Worm (Caenorhabditis elegans) whole organism, mixed stage, embryonic: ENCODE data around the gene C31B8.1.

Experiments
- M03D4.4 ChIP-seq: sonication (generic microtip); optimal IDR thresholded peaks from 2 replicates; lab custom pipeline; 2017; ENCODE audit warnings: mild to moderate bottlenecking, missing genetic modification characterization, missing compliant biosample characterization
- bed-3 ChIP-seq: fragments of 200-800 bp; sonication (Bioruptor generic); optimal IDR thresholded peaks from 3 replicates; lab custom pipeline; 2018; ENCODE audit warnings: mild to moderate bottlenecking, missing genetic modification characterization, moderate library complexity, missing compliant biosample characterization
- blmp-1 ChIP-seq: fragments of 150-350 bp; optimal IDR thresholded peaks from 2 replicates; lab custom pipeline; 2014; ENCODE audit warnings: missing biosample characterization, missing genetic modification characterization
- ceh-39 ChIP-seq: fragments of 150-350 bp; optimal IDR thresholded peaks from 2 replicates; lab custom pipeline; 2014; ENCODE audit warnings: missing biosample characterization, missing genetic modification characterization
- ceh-43 ChIP-seq: fragments of 200-800 bp; sonication (Bioruptor generic); optimal IDR thresholded peaks from 2 replicates; lab custom pipeline; 2018; ENCODE audit warnings: mild to moderate bottlenecking, missing genetic modification characterization, moderate library complexity, missing compliant biosample characterization
- ceh-83 ChIP-seq: fragments of 200-800 bp; sonication (Bioruptor generic); optimal IDR thresholded peaks from 2 replicates; lab custom pipeline; 2018; ENCODE audit warnings: mild to moderate bottlenecking, missing genetic modification characterization, missing compliant biosample characterization
- ces-1 ChIP-seq: fragments of 150-350 bp; optimal IDR thresholded peaks from 2 replicates; lab custom pipeline; 2014; ENCODE audit warnings: missing biosample characterization, missing genetic modification reagents, missing genetic modification characterization
- cnd-1 ChIP-seq: fragments of 200-800 bp; sonication (Bioruptor generic); optimal IDR thresholded peaks from 2 replicates; lab custom pipeline; 2018; ENCODE audit warnings: mild to moderate bottlenecking, missing genetic modification characterization, missing compliant biosample characterization
- drap-1 ChIP-seq: fragments of 200-800 bp; sonication (Bioruptor generic); optimal IDR thresholded peaks from 3 replicates; lab custom pipeline; 2018; ENCODE audit warnings: mild to moderate bottlenecking, missing genetic modification characterization, missing compliant biosample characterization
- elt-1 ChIP-seq: sonication (generic microtip); optimal IDR thresholded peaks from 2 replicates; lab custom pipeline; 2017; ENCODE audit warnings: missing genetic modification characterization, mild to moderate bottlenecking, missing compliant biosample characterization, antibody characterized with exemption, moderate library complexity, borderline replicate concordance; ENCODE audit not compliant: insufficient read depth
- elt-3 ChIP-seq: fragments of 150-350 bp; optimal IDR thresholded peaks from 2 replicates; lab custom pipeline; 2014; ENCODE audit warnings: missing biosample characterization, missing genetic modification characterization
- flh-1 ChIP-seq: fragments of 200-800 bp; sonication (Bioruptor generic); optimal IDR thresholded peaks from 2 replicates; lab custom pipeline; 2018; ENCODE audit warnings: mild to moderate bottlenecking, missing genetic modification characterization, moderate library complexity, missing compliant biosample characterization
- ham-2 ChIP-seq: fragments of 200-800 bp; sonication (Bioruptor generic); optimal IDR thresholded peaks from 2 replicates; lab custom pipeline; 2018; ENCODE audit warnings: mild to moderate bottlenecking, missing genetic modification characterization, missing compliant biosample characterization
- hlh-1 ChIP-seq: fragments of 150-350 bp; optimal IDR thresholded peaks from 2 replicates; lab custom pipeline; 2014; ENCODE audit warnings: missing biosample characterization, missing genetic modification reagents, missing genetic modification characterization
- lin-13 ChIP-seq: fragments of 150-350 bp; optimal IDR thresholded peaks from 2 replicates; lab custom pipeline; 2014; ENCODE audit warnings: missing biosample characterization, missing genetic modification characterization
- lin-32 ChIP-seq: fragments of 200-800 bp; sonication (Bioruptor generic); optimal IDR thresholded peaks from 2 replicates; lab custom pipeline; 2018; ENCODE audit warnings: mild to moderate bottlenecking, missing genetic modification characterization, missing compliant biosample characterization
- lsy-2 ChIP-seq: fragments of 150-350 bp; optimal IDR thresholded peaks from 2 replicates; lab custom pipeline; 2014; ENCODE audit warnings: missing biosample characterization, missing genetic modification characterization
- mab-5 ChIP-seq: fragments of 150-350 bp; optimal IDR thresholded peaks from 2 replicates; lab custom pipeline; 2014; ENCODE audit warnings: missing biosample characterization, missing genetic modification characterization
- mep-1 ChIP-seq: fragments of 150-350 bp; optimal IDR thresholded peaks from 2 replicates; lab custom pipeline; 2017; ENCODE audit warnings: missing biosample characterization, missing genetic modification reagents, missing genetic modification characterization, inconsistent platforms
- mls-2 ChIP-seq: sonication (generic microtip); optimal IDR thresholded peaks from 2 replicates; lab custom pipeline; 2016; ENCODE audit warnings: mild to moderate bottlenecking, missing genetic modification characterization, moderate library complexity, missing compliant biosample characterization
- nhr-12 ChIP-seq: fragments of 150-350 bp; optimal IDR thresholded peaks from 2 replicates; lab custom pipeline; 2014; ENCODE audit warnings: missing biosample characterization, missing genetic modification characterization
- nhr-2 ChIP-seq: fragments of 150-350 bp; optimal IDR thresholded peaks from 2 replicates; lab custom pipeline; 2014; ENCODE audit warnings: missing biosample characterization, missing genetic modification characterization
- nhr-237 ChIP-seq: fragments of 150-350 bp; optimal IDR thresholded peaks from 2 replicates; lab custom pipeline; 2014; ENCODE audit warnings: missing biosample characterization, missing genetic modification characterization
- nhr-76 ChIP-seq: sonication (generic microtip); optimal IDR thresholded peaks from 2 replicates; lab custom pipeline; 2017; ENCODE audit warnings: missing biosample characterization, missing genetic modification characterization
- sem-2 ChIP-seq: fragments of 200-800 bp; sonication (Bioruptor generic); optimal IDR thresholded peaks from 2 replicates; lab custom pipeline; 2018; ENCODE audit warnings: mild to moderate bottlenecking, missing genetic modification characterization, missing compliant biosample characterization
- snpc-4 ChIP-seq: fragments of 150-350 bp; optimal IDR thresholded peaks from 2 replicates; lab custom pipeline; 2014; ENCODE audit warnings: missing biosample characterization, missing genetic modification characterization
- sptf-1 ChIP-seq: sonication (generic microtip); optimal IDR thresholded peaks from 2 replicates; lab custom pipeline; 2017; ENCODE audit warnings: mild to moderate bottlenecking, missing genetic modification characterization, moderate library complexity, missing compliant biosample characterization
- tbx-8 ChIP-seq: fragments of 200-800 bp; sonication (Bioruptor generic); optimal IDR thresholded peaks from 2 replicates; lab custom pipeline; 2018; ENCODE audit warnings: mild to moderate bottlenecking, missing genetic modification characterization, moderate library complexity, missing compliant biosample characterization
- unc-120 ChIP-seq: sonication (generic microtip); optimal IDR thresholded peaks from 2 replicates; lab custom pipeline; 2017; ENCODE audit warnings: missing genetic modification characterization, missing compliant biosample characterization; ENCODE audit not compliant: poor library complexity, severe bottlenecking
- unc-39 ChIP-seq: fragments of 150-350 bp; optimal IDR thresholded peaks from 2 replicates; lab custom pipeline; 2014; ENCODE audit warnings: missing biosample characterization, missing genetic modification characterization
- unc-62 ChIP-seq: fragments of 150-350 bp; optimal IDR thresholded peaks from 2 replicates; lab custom pipeline; 2014; ENCODE audit warnings: missing biosample characterization, missing genetic modification reagents, missing genetic modification characterization
- zip-8 ChIP-seq: fragments of 150-350 bp; optimal IDR thresholded peaks from 2 replicates; lab custom pipeline; 2014; ENCODE audit warnings: missing biosample characterization, missing genetic modification characterization
- ztf-11 ChIP-seq: fragments of 150-350 bp; optimal IDR thresholded peaks from 2 replicates; lab custom pipeline; 2014; ENCODE audit warnings: missing biosample characterization, missing genetic modification characterization

Gene C31B8.1

DNA sequence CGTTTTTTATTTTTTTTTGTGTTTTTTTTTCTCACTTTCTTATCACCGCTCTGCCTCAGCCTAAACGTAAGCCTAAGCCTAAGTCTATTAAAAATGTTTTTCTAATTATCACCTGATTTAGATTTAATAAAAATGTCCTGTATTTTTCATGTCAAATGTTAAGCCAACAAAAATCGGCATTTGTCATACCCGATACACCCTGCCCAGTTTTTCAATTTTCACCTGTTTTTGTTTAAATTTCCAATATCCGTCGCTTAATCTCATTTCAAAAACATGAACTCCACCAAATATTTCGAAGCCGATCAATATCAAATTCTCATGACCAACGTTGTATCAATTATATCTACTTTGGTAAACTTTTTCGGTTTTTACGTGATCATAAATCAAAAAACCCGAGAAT lies at the start of gene C31B8.1:
Gene C31B8.1, plus strand, starts transcription at position 301 of the 400 bp plus-strand sequence.
- TF ChIP-seq nhr-2 (tag; lab: Kevin White, UChicago) = no peak
- no peak for TF ChIP-seq flh-1 (GFP tag; lab: Kevin White, UChicago)
- no peak for TF ChIP-seq ztf-11 (tag; lab: Kevin White, UChicago)
- no peak for TF ChIP-seq ham-2 (GFP tag; lab: Kevin White, UChicago)
- no peak for TF ChIP-seq mls-2 (tag; lab: Kevin White, UChicago)
- no peak for TF ChIP-seq drap-1 (GFP tag; lab: Kevin White, UChicago)
- TF ChIP-seq ceh-39 = no peak
- no peak for TF ChIP-seq lin-32
- TF ChIP-seq elt-3 (tag; lab: Kevin White, UChicago) = no peak

ce11 chrV:2881565-2881964 lies 49.8 kb upstream of the C31B8.1 start:
- TF ChIP-seq sem-2 (GFP tag; lab: Kevin White, UChicago) (no peak), unc-62 (GFP tag; lab: Kevin White, UChicago) (no peak), ces-1 (GFP tag; lab: Kevin White, UChicago) (no peak), elt-1 (tag; lab: Kevin White, UChicago) (no peak), sptf-1 (tag; lab: Kevin White, UChicago) (no peak), mep-1 (tag; lab: Kevin White, UChicago) (no peak), ceh-39 (no peak), nhr-76 (no peak), nhr-12 (tag; lab: Kevin White, UChicago) (no peak), cnd-1 (tag; lab: Kevin White, UChicago) (no peak), mab-5 (tag; lab: Kevin White, UChicago) (no peak), tbx-8 (GFP tag; lab: Kevin White, UChicago) (no peak), bed-3 (GFP tag; lab: Kevin White, UChicago) (no peak), nhr-237 (no peak), lin-32 (no peak), zip-8 (tag; lab: Kevin White, UChicago) (no peak), elt-3 (tag; lab: Kevin White, UChicago) (no peak), drap-1 (GFP tag; lab: Kevin White, UChicago) (no peak), ham-2 (GFP tag; lab: Kevin White, UChicago) (no peak)
- TF ChIP-seq, all 35 proteins: peak for 0

DNA sequence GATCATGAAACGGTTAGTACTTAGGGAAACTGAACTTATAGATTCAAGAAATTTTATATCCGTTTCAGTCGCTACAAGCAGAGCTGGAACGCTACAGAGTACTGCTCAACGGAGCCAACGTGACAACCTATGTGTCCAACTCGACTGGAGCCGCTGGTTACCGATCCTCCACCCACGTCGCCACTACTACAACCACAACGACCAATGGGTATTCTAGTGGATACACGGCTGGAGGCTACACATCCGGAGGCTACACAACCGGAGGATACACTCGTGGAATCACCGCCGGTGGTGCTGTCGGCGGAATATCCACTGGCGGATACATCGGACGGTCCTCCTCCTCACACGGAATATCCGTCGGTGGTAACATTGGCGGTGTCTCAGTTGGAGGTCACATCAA lies 48.3 kb upstream of the C31B8.1 start:
- TF ChIP-seq blmp-1 (tag; lab: Kevin White, UChicago) (no peak), elt-3 (tag; lab: Kevin White, UChicago) (no peak), tbx-8 (GFP tag; lab: Kevin White, UChicago) (no peak), ces-1 (GFP tag; lab: Kevin White, UChicago) (no peak), sptf-1 (tag; lab: Kevin White, UChicago) (no peak), ztf-11 (tag; lab: Kevin White, UChicago) (no peak), unc-62 (GFP tag; lab: Kevin White, UChicago) (no peak), lin-32 (no peak), mep-1 (tag; lab: Kevin White, UChicago) (no peak), nhr-2 (tag; lab: Kevin White, UChicago) (no peak), ceh-83 (GFP tag; lab: Kevin White, UChicago) (no peak), sem-2 (GFP tag; lab: Kevin White, UChicago) (no peak), cnd-1 (tag; lab: Kevin White, UChicago) (no peak), snpc-4 (no peak), ceh-39 (no peak), M03D4.4 (tag; lab: Kevin White, UChicago) (no peak), ceh-43 (GFP tag; lab: Kevin White, UChicago) (no peak)

ce11 chrV:2884411-2884810 lies 46.9 kb upstream of the C31B8.1 start, which contains the start of gene sre-24:
TSS of gene sre-24 (plus strand) at chrV:2884711.
- no peak for TF ChIP-seq ham-2 (GFP tag; lab: Kevin White, UChicago)
- TF ChIP-seq unc-39 (tag; lab: Kevin White, UChicago) = no peak
- TF ChIP-seq snpc-4 = no peak
- TF ChIP-seq lsy-2 (tag; lab: Kevin White, UChicago) = no peak
- no peak for TF ChIP-seq mab-5 (tag; lab: Kevin White, UChicago)
- no peak for TF ChIP-seq unc-62 (GFP tag; lab: Kevin White, UChicago)
- TF ChIP-seq ces-1 (GFP tag; lab: Kevin White, UChicago) = no peak
- TF ChIP-seq elt-3 (tag; lab: Kevin White, UChicago) = no peak
- no peak for TF ChIP-seq ceh-39
- no peak for TF ChIP-seq bed-3 (GFP tag; lab: Kevin White, UChicago)
- no peak for TF ChIP-seq lin-32
- TF ChIP-seq unc-120 (tag; lab: Kevin White, UChicago) = no peak
- no peak for TF ChIP-seq mls-2 (tag; lab: Kevin White, UChicago)
- TF ChIP-seq ceh-83 (GFP tag; lab: Kevin White, UChicago) = no peak
- TF ChIP-seq lin-13 (tag; lab: Kevin White, UChicago) = no peak
- no peak for TF ChIP-seq hlh-1 (tag; lab: Kevin White, UChicago)
- TF ChIP-seq, all 35 proteins: peak for 0
